Fruit fly (Drosophila melanogaster): ENCODE data around the gene CG43799.

dm6 chr2L:7219650-7220267 lies 7.8 kb upstream of the CG43799 start, which contains the start of gene CG13784:
- TF ChIP-seq CTCF (optimal IDR thresholded peaks at IDR 0.05) = peak; percentile 30 to 46
- TF ChIP-seq CG8478 (optimal IDR thresholded peaks at IDR 0.05) = no peak

Measured in S2 (cell line).